Worm (Caenorhabditis elegans) whole organism, midembryonic: ENCODE results near the gene wdr-5.2.

Experiments
- ref-1 ChIP-seq: fragments of 200-800 bp; sonication (Bioruptor generic); conservative IDR thresholded peaks from 2 replicates; pipeline ENCODE4 v1.3.6; 2022; ENCODE audit warnings: missing genetic modification reagents, missing genetic modification characterization, missing compliant biosample characterization
- ztf-23 ChIP-seq: fragments of 200-800 bp; sonication (Bioruptor generic); IDR thresholded peaks from 2 replicates; pipeline ENCODE4 v1.3.6; 2022; ENCODE audit warnings: missing genetic modification reagents, missing genetic modification characterization, missing compliant biosample characterization

- TF ChIP-seq ztf-23 (GFP tag; lab: Robert Waterston, UW), result no peak
- TF ChIP-seq ref-1 (GFP tag; lab: Robert Waterston, UW), result no peak
Observed at ce11 chrX:14340381-14340780, 9.5 kb upstream of the wdr-5.2 start, which contains the start of gene sel-7.
